Fruit fly (Drosophila melanogaster) whole organism, embryonic: ENCODE data around the gene CG11672.
A peak's percentile ranks its signal among the peaks of the same experiment; 100 is the strongest.

Experiments used
- CG12299 ChIP-seq: fragments of 200-800 bp; sonication (Bioruptor generic); optimal IDR thresholded peaks from 2 replicates; lab custom pipeline; 2018; ENCODE audit warnings: missing biosample characterization, mild to moderate bottlenecking, missing genetic modification characterization
- CG15696 ChIP-seq: fragments of 200-800 bp; sonication (Bioruptor generic); optimal IDR thresholded peaks from 2 replicates; lab custom pipeline; 2019; ENCODE audit warnings: missing biosample characterization, mild to moderate bottlenecking, missing genetic modification characterization, moderate library complexity
- CG17802 ChIP-seq: fragments of 200-800 bp; sonication (Bioruptor generic); optimal IDR thresholded peaks from 2 replicates; lab custom pipeline; 2018; ENCODE audit warnings: missing biosample characterization, mild to moderate bottlenecking, missing genetic modification characterization, moderate library complexity
- CG18599 ChIP-seq: fragments of 200-800 bp; sonication (Bioruptor generic); optimal IDR thresholded peaks from 3 replicates; lab custom pipeline; 2017; ENCODE audit warnings: missing biosample characterization, missing genetic modification characterization, mild to moderate bottlenecking, moderate library complexity, missing genetic modification reagents
- CG30403 ChIP-seq: fragments of 200-800 bp; sonication (Bioruptor generic); optimal IDR thresholded peaks from 3 replicates; lab custom pipeline; 2016; ENCODE audit warnings: missing biosample characterization, missing genetic modification characterization
- CG31441 ChIP-seq: fragments of 200-800 bp; sonication (Bioruptor generic); IDR thresholded peaks from 2 replicates; pipeline ENCODE4 v1.3.6; 2022; ENCODE audit warnings: missing biosample characterization, missing genetic modification characterization
- CG32767 ChIP-seq: fragments of 200-800 bp; sonication (Bioruptor generic); IDR thresholded peaks from 2 replicates; pipeline ENCODE4 v1.3.6; 2022; ENCODE audit warnings: missing biosample characterization, missing genetic modification characterization
- CG32772 ChIP-seq: fragments of 200-800 bp; sonication (Bioruptor generic); IDR thresholded peaks from 2 replicates; pipeline ENCODE4 v1.3.6; 2022; ENCODE audit warnings: missing biosample characterization, missing genetic modification characterization
- CG34422 ChIP-seq: fragments of 200-800 bp; sonication (Bioruptor generic); IDR thresholded peaks from 3 replicates; pipeline ENCODE4 v1.3.6; 2022; ENCODE audit warnings: missing biosample characterization, missing genetic modification characterization
- CG3847 ChIP-seq: fragments of 200-800 bp; sonication (Bioruptor generic); IDR thresholded peaks from 2 replicates; pipeline ENCODE4 v1.3.6; 2022; ENCODE audit warnings: missing biosample characterization, missing genetic modification characterization
- CG3995 ChIP-seq: fragments of 200-800 bp; sonication (Bioruptor generic); optimal IDR thresholded peaks from 3 replicates; lab custom pipeline; 2016; ENCODE audit warnings: missing biosample characterization, missing genetic modification characterization
- CG4360 ChIP-seq: fragments of 200-800 bp; sonication (Bioruptor generic); IDR thresholded peaks from 2 replicates; pipeline ENCODE4 v1.3.6; 2022; ENCODE audit warnings: missing biosample characterization, missing genetic modification characterization
- CG6791 ChIP-seq: fragments of 200-800 bp; sonication (Bioruptor generic); IDR thresholded peaks from 3 replicates; pipeline ENCODE4 v1.3.6; 2022; ENCODE audit warnings: missing biosample characterization, missing genetic modification characterization; ENCODE audit not compliant: partially characterized antibody
- CG6813 ChIP-seq: fragments of 200-800 bp; sonication (Bioruptor generic); optimal IDR thresholded peaks from 2 replicates; lab custom pipeline; 2017; ENCODE audit warnings: missing biosample characterization, missing genetic modification characterization, mild to moderate bottlenecking, moderate library complexity, missing genetic modification reagents
- CG7357 ChIP-seq: fragments of 200-800 bp; sonication (Bioruptor generic); IDR thresholded peaks from 3 replicates; pipeline ENCODE4 v1.3.6; 2022; ENCODE audit warnings: missing biosample characterization, missing genetic modification characterization
- CG7372 ChIP-seq: fragments of 200-800 bp; sonication (Bioruptor generic); IDR thresholded peaks from 2 replicates; pipeline ENCODE4 v1.3.6; 2022; ENCODE audit warnings: missing biosample characterization, missing genetic modification characterization
- CG7556 ChIP-seq: fragments of 200-800 bp; sonication (Bioruptor generic); optimal IDR thresholded peaks from 2 replicates; lab custom pipeline; 2017; ENCODE audit warnings: missing biosample characterization, mild to moderate bottlenecking, missing genetic modification characterization
- CG8924 ChIP-seq: fragments of 200-800 bp; optimal IDR thresholded peaks from 3 replicates; lab custom pipeline; 2019; ENCODE audit warnings: missing biosample characterization, mild to moderate bottlenecking, missing genetic modification characterization, moderate library complexity
- CTCF ChIP-seq: fragments of 200-800 bp; sonication (Bioruptor generic); optimal IDR thresholded peaks from 2 replicates; lab custom pipeline; 2017; ENCODE audit warnings: missing biosample characterization, mild to moderate bottlenecking, missing genetic modification characterization, moderate library complexity
- Dp ChIP-seq: fragments of 200-800 bp; sonication (Bioruptor generic); optimal IDR thresholded peaks from 2 replicates; lab custom pipeline; 2018; ENCODE audit warnings: missing biosample characterization, mild to moderate bottlenecking, missing genetic modification characterization, moderate library complexity
- HHEX ChIP-seq: fragments of 200-800 bp; sonication (Bioruptor generic); optimal IDR thresholded peaks from 3 replicates; lab custom pipeline; 2017; ENCODE audit warnings: missing biosample characterization, mild to moderate bottlenecking, missing genetic modification characterization, missing genetic modification reagents
- HLHmδ ChIP-seq: fragments of 200-800 bp; sonication (Bioruptor generic); optimal IDR thresholded peaks from 2 replicates; lab custom pipeline; 2018; ENCODE audit warnings: missing biosample characterization, mild to moderate bottlenecking, missing genetic modification characterization, moderate library complexity
- Hr39 ChIP-seq: fragments of >200 bp; optimal IDR thresholded peaks from 2 replicates; lab custom pipeline; 2017
- Lhr ChIP-seq: fragments of 200-800 bp; sonication (Bioruptor generic); optimal IDR thresholded peaks from 3 replicates; lab custom pipeline; 2017; ENCODE audit warnings: mild to moderate bottlenecking, missing biosample characterization, missing genetic modification reagents, missing genetic modification characterization
- MBD-R2 ChIP-seq: fragments of 200-800 bp; sonication (Bioruptor generic); IDR thresholded peaks from 2 replicates; pipeline ENCODE4 v1.3.6; 2022; ENCODE audit warnings: missing biosample characterization, missing genetic modification characterization
- MTF-1 ChIP-seq: fragments of 200-800 bp; sonication (Bioruptor generic); optimal IDR thresholded peaks from 2 replicates; lab custom pipeline; 2018; ENCODE audit warnings: missing biosample characterization, mild to moderate bottlenecking, missing genetic modification characterization, borderline replicate concordance
- Meics ChIP-seq: fragments of 200-800 bp; sonication (Bioruptor generic); optimal IDR thresholded peaks from 2 replicates; lab custom pipeline; 2017; ENCODE audit warnings: missing biosample characterization, mild to moderate bottlenecking, missing genetic modification characterization
- NC2α ChIP-seq: fragments of 200-800 bp; sonication (Bioruptor generic); optimal IDR thresholded peaks from 2 replicates; lab custom pipeline; 2016; ENCODE audit warnings: missing biosample characterization, missing genetic modification characterization
- NC2β ChIP-seq: fragments of 200-800 bp; sonication (Bioruptor generic); optimal IDR thresholded peaks from 2 replicates; lab custom pipeline; 2016; ENCODE audit warnings: missing biosample characterization, missing genetic modification characterization
- Nf-YB ChIP-seq: fragments of 200-800 bp; sonication (Bioruptor generic); optimal IDR thresholded peaks from 3 replicates; lab custom pipeline; 2019; ENCODE audit warnings: missing biosample characterization, mild to moderate bottlenecking, missing genetic modification characterization, moderate library complexity
- Ravus ChIP-seq: fragments of 200-800 bp; sonication (Bioruptor generic); IDR thresholded peaks from 2 replicates; pipeline ENCODE4 v1.3.6; 2022; ENCODE audit warnings: missing biosample characterization, missing genetic modification characterization
- Trl ChIP-seq, 3 experiments: fragments of >200 bp in 2 of 3; fragments of 200-800 bp in 1 of 3; sonication (Bioruptor generic) in 1 of 3; optimal IDR thresholded peaks; 2 replicates in 1 of 3; 3 replicates in 2 of 3; lab custom pipeline; 2016 to 2017; ENCODE audit warnings: missing biosample characterization in 1 of 3, missing genetic modification characterization in 1 of 3
- aop ChIP-seq: fragments of 200-800 bp; sonication (Bioruptor generic); IDR thresholded peaks from 2 replicates; pipeline ENCODE4 v1.3.6; 2022; ENCODE audit warnings: missing biosample characterization, missing genetic modification characterization
- cg ChIP-seq: fragments of 200-800 bp; sonication (Bioruptor generic); optimal IDR thresholded peaks from 3 replicates; lab custom pipeline; 2019; ENCODE audit warnings: missing biosample characterization, mild to moderate bottlenecking, missing genetic modification characterization, moderate library complexity
- chm ChIP-seq: fragments of 200-800 bp; sonication (Bioruptor generic); IDR thresholded peaks from 2 replicates; pipeline ENCODE4 v1.3.6; 2022; ENCODE audit warnings: missing biosample characterization, missing genetic modification characterization
- ewg ChIP-seq: fragments of 200-800 bp; sonication (Bioruptor generic); optimal IDR thresholded peaks from 3 replicates; lab custom pipeline; 2017; ENCODE audit warnings: mild to moderate bottlenecking, missing biosample characterization, missing genetic modification reagents, missing genetic modification characterization
- fd64A ChIP-seq: fragments of 200-800 bp; sonication (Bioruptor generic); optimal IDR thresholded peaks from 3 replicates; lab custom pipeline; 2018; ENCODE audit warnings: missing biosample characterization, mild to moderate bottlenecking, missing genetic modification characterization
- ind ChIP-seq: fragments of 200-800 bp; sonication (Bioruptor generic); optimal IDR thresholded peaks from 3 replicates; lab custom pipeline; 2016; ENCODE audit warnings: missing biosample characterization, missing genetic modification characterization
- nau ChIP-seq: fragments of 200-800 bp; sonication (Bioruptor generic); optimal IDR thresholded peaks from 3 replicates; lab custom pipeline; 2017; ENCODE audit warnings: missing biosample characterization, mild to moderate bottlenecking, missing genetic modification characterization, missing genetic modification reagents
- nmo ChIP-seq: fragments of 200-800 bp; sonication (Bioruptor generic); optimal IDR thresholded peaks from 2 replicates; lab custom pipeline; 2018; ENCODE audit warnings: missing biosample characterization, mild to moderate bottlenecking, missing genetic modification characterization, moderate library complexity
- nom ChIP-seq: fragments of 200-800 bp; sonication (Bioruptor generic); optimal IDR thresholded peaks from 2 replicates; lab custom pipeline; 2017; ENCODE audit warnings: missing biosample characterization, missing genetic modification characterization, mild to moderate bottlenecking, moderate library complexity, missing genetic modification reagents
- prd ChIP-seq, 3 experiments: fragments of >200 bp in 2 of 3; fragments of 200-800 bp in 1 of 3; sonication (Bioruptor generic) in 1 of 3; optimal IDR thresholded peaks in 2 of 3; IDR thresholded peaks in 1 of 3; 2 replicates in 2 of 3; 3 replicates in 1 of 3; pipeline versions ENCODE4 v1.3.6 to Lab custom; 2017 to 2022; ENCODE audit warnings: missing biosample characterization in 1 of 3, missing genetic modification characterization in 1 of 3
- repo ChIP-seq: fragments of 200-800 bp; sonication (Bioruptor generic); optimal IDR thresholded peaks from 2 replicates; lab custom pipeline; 2016; ENCODE audit warnings: missing biosample characterization, missing genetic modification characterization
- sisA ChIP-seq: fragments of 200-800 bp; sonication (Bioruptor generic); IDR thresholded peaks from 2 replicates; pipeline ENCODE4 v1.3.6; 2022; ENCODE audit warnings: missing biosample characterization, missing genetic modification characterization
- sr ChIP-seq: fragments of 200-800 bp; sonication (Bioruptor generic); IDR thresholded peaks from 3 replicates; pipeline ENCODE4 v1.3.6; 2022; ENCODE audit warnings: missing biosample characterization, missing genetic modification characterization
- stc ChIP-seq: fragments of 200-800 bp; sonication (Bioruptor generic); IDR thresholded peaks from 2 replicates; pipeline ENCODE4 v1.3.6; 2022; ENCODE audit warnings: missing biosample characterization, missing genetic modification characterization
- zfh1 ChIP-seq: fragments of 200-800 bp; sonication (Bioruptor generic); IDR thresholded peaks from 3 replicates; pipeline ENCODE4 v1.3.6; 2022; ENCODE audit warnings: missing biosample characterization, missing genetic modification characterization

Gene CG11672

DNA sequence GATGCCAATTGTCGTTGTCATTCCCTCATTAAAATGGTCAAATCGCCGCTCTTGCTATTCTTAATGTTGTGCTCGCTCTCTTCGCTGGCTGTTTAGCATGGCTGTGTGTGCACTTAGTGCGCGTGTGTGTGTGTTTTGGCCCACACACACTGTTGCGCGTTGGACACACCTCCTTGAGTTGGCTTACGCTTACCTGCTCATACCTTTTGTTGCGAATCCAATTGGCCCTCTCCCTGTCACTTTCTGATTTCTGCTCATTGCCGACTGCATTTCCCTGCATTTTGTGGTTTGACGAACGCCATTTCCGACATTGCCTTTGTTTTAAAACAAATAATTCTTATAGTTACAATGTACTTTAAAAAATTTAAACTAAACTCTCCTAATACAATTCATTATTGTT is 44.6 kb upstream of the CG11672 start (continued):
- TF ChIP-seq MTF-1 (GFP tag; lab: Kevin White, UChicago) = no peak
- TF ChIP-seq CG7372 (GFP tag; lab: Robert Waterston, UW) = 0 out of 2 replicates have a peak, but pooled peaks have one; percentile 3
- no peak for TF ChIP-seq HHEX
- no peak for TF ChIP-seq CG15696
- TF ChIP-seq nmo (GFP tag; lab: Kevin White, UChicago) = no peak

dm6 chr3R:8334471-8334783 is 44.0 kb upstream of the CG11672 start:
- TF ChIP-seq CG6813 (no peak), CG32767 (GFP tag; lab: Robert Waterston, UW) (no peak), CG7556 (GFP tag; lab: Kevin White, UChicago) (peak; percentile 31), CG34422 (GFP tag; lab: Robert Waterston, UW) (no peak), CG30403 (GFP tag; lab: Kevin White, UChicago) (peak; percentile 19), sr (GFP tag; lab: Robert Waterston, UW) (peak; percentile 78; the same call in 2 of the 3 replicates), CG3995 (GFP tag; lab: Kevin White, UChicago) (no peak), Nf-YB (GFP tag; lab: Kevin White, UChicago) (peak; percentile 91), Trl (optimal IDR thresholded peaks at IDR 0.05; lab: Kevin White, UChicago) (peak in 1 of 2 experiments; percentile 54), Trl (GFP tag; optimal IDR thresholded peaks at IDR 0.05; lab: Kevin White, UChicago) (no peak), CG6791 (GFP tag; lab: Robert Waterston, UW) (peak; percentile 19; the same call in 1 of the 3 replicates), aop (no peak), CG17802 (tag; lab: Kevin White, UChicago) (no peak), Lhr (no peak), CG7357 (0 out of 3 replicates have a peak, but pooled peaks have one; percentile 4)
- TF ChIP-seq, all 482 proteins: peak for 7

dm6 chr3R:8333768-8334470 is 43.5 kb upstream of the CG11672 start, which contains the start of gene Poxm:
TSS of gene Poxm (minus strand) at chr3R:8333792.
- TF ChIP-seq CG18599 (GFP tag; lab: Kevin White, UChicago) = peak; percentile 79
- peak; percentile 88 for TF ChIP-seq CG32772 (GFP tag; lab: Robert Waterston, UW)
- TF ChIP-seq NC2α = no peak
- TF ChIP-seq cg (GFP tag; lab: Kevin White, UChicago) = peak; percentile 99
- TF ChIP-seq Meics (GFP tag; lab: Kevin White, UChicago) = peak; percentile 87
- TF ChIP-seq CG3847 (GFP tag; lab: Robert Waterston, UW) = peak; percentile 84
- peak; percentile 1 for TF ChIP-seq CTCF (GFP tag; lab: Kevin White, UChicago)
- peak; percentile 86 for TF ChIP-seq ind (GFP tag; lab: Kevin White, UChicago)
- peak; percentile 59 for TF ChIP-seq Ravus (GFP tag; lab: Robert Waterston, UW)
- TF ChIP-seq nau (GFP tag; lab: Kevin White, UChicago) = peak; percentile 78
- no peak for TF ChIP-seq HLHmδ (GFP tag; lab: Kevin White, UChicago)
- peak; percentile 94 for TF ChIP-seq CG8924 (tag; lab: Kevin White, UChicago)
- peak; percentile 88 for TF ChIP-seq nom (GFP tag; lab: Kevin White, UChicago)
- no peak for TF ChIP-seq Hr39 (lab: Kevin White, UChicago)
- no peak for TF ChIP-seq chm
- TF ChIP-seq stc (GFP tag; lab: Robert Waterston, UW) = peak; percentile 81
- TF ChIP-seq prd (optimal IDR thresholded peaks at IDR 0.05; lab: Kevin White, UChicago) = no peak
- TF ChIP-seq prd (GFP tag; IDR thresholded peaks at IDR 0.05; lab: Robert Waterston, UW) = peak; percentile 96
- peak; percentile 10 for TF ChIP-seq CG4360 (GFP tag; lab: Robert Waterston, UW)
- peak; percentile 86 for TF ChIP-seq ewg (GFP tag; lab: Kevin White, UChicago)
- peak; percentile 29 for TF ChIP-seq NC2β (GFP tag; lab: Kevin White, UChicago)
- no peak for TF ChIP-seq repo (GFP tag; lab: Kevin White, UChicago)
- no peak for TF ChIP-seq MBD-R2 (GFP tag; lab: Robert Waterston, UW)
- peak; percentile 95 for TF ChIP-seq CG31441 (GFP tag; lab: Robert Waterston, UW)
- TF ChIP-seq Dp (GFP tag; lab: Kevin White, UChicago) = no peak
- peak; percentile 74 for TF ChIP-seq CG12299 (tag; lab: Kevin White, UChicago)
- TF ChIP-seq sisA (GFP tag; lab: Robert Waterston, UW) = peak; percentile 93
- no peak for TF ChIP-seq fd64A
- peak; percentile 67; the same call in 2 of the 3 replicates for TF ChIP-seq zfh1 (GFP tag; lab: Robert Waterston, UW)
